Worm (Caenorhabditis elegans) whole organism, L2 larva: ENCODE results near the gene fbxa-99.

ENCODE experiments used
- C34F6.9 ChIP-seq: fragments of 150-350 bp; optimal IDR thresholded peaks from 2 replicates; lab custom pipeline; 2014; ENCODE audit warnings: missing biosample characterization, missing genetic modification characterization
- R02D3.7 ChIP-seq: fragments of 150-350 bp; optimal IDR thresholded peaks from 2 replicates; lab custom pipeline; 2014; ENCODE audit warnings: missing biosample characterization, missing genetic modification characterization
- Y55F3AM.14 ChIP-seq: fragments of 200-800 bp; sonication (Bioruptor generic); optimal IDR thresholded peaks from 2 replicates; lab custom pipeline; 2018; ENCODE audit warnings: mild to moderate bottlenecking, missing genetic modification characterization, missing compliant biosample characterization
- alr-1 ChIP-seq: fragments of 150-350 bp; optimal IDR thresholded peaks from 2 replicates; lab custom pipeline; 2014; ENCODE audit warnings: missing biosample characterization, missing genetic modification characterization
- aly-2 ChIP-seq: fragments of 150-350 bp; optimal IDR thresholded peaks from 2 replicates; lab custom pipeline; 2014; ENCODE audit warnings: missing biosample characterization, missing genetic modification characterization
- ama-1 ChIP-seq: fragments of 150-350 bp; optimal IDR thresholded peaks from 2 replicates; lab custom pipeline; 2018; ENCODE audit warnings: inconsistent platforms
- blmp-1 ChIP-seq: sonication (generic microtip); optimal IDR thresholded peaks from 2 replicates; lab custom pipeline; 2017; ENCODE audit warnings: missing genetic modification characterization, mild to moderate bottlenecking, missing compliant biosample characterization, antibody characterized with exemption, moderate library complexity; ENCODE audit not compliant: insufficient read depth
- ceh-16 ChIP-seq: fragments of 150-350 bp; optimal IDR thresholded peaks from 2 replicates; lab custom pipeline; 2014; ENCODE audit warnings: missing biosample characterization, missing genetic modification characterization
- crh-2 ChIP-seq: sonication (generic microtip); optimal IDR thresholded peaks from 2 replicates; lab custom pipeline; 2017; ENCODE audit warnings: missing biosample characterization, missing genetic modification characterization
- egl-27 ChIP-seq: sonication (generic microtip); optimal IDR thresholded peaks from 3 replicates; lab custom pipeline; 2017; ENCODE audit warnings: missing biosample characterization, missing genetic modification reagents, missing genetic modification characterization
- elt-1 ChIP-seq: fragments of 150-350 bp; optimal IDR thresholded peaks from 2 replicates; lab custom pipeline; 2014; ENCODE audit warnings: missing biosample characterization, missing genetic modification characterization
- elt-3 ChIP-seq: sonication (generic microtip); optimal IDR thresholded peaks from 2 replicates; lab custom pipeline; 2017; ENCODE audit warnings: missing biosample characterization, missing genetic modification characterization
- fos-1 ChIP-seq: fragments of 150-350 bp; optimal IDR thresholded peaks from 2 replicates; lab custom pipeline; 2014; ENCODE audit warnings: missing biosample characterization, missing genetic modification characterization
- gmeb-1 ChIP-seq: fragments of 150-350 bp; optimal IDR thresholded peaks from 2 replicates; lab custom pipeline; 2014; ENCODE audit warnings: missing biosample characterization, missing genetic modification characterization
- lin-11 ChIP-seq: fragments of 150-350 bp; sonication (generic microtip); optimal IDR thresholded peaks from 2 replicates; lab custom pipeline; 2014; ENCODE audit warnings: missing biosample characterization, missing genetic modification characterization, inconsistent platforms, mixed read lengths
- lin-13 ChIP-seq: fragments of 150-350 bp; optimal IDR thresholded peaks from 2 replicates; lab custom pipeline; 2014; ENCODE audit warnings: missing biosample characterization, missing genetic modification reagents, missing genetic modification characterization
- lin-39 ChIP-seq: fragments of 150-350 bp; optimal IDR thresholded peaks from 2 replicates; lab custom pipeline; 2014; ENCODE audit warnings: missing biosample characterization, missing genetic modification reagents, missing genetic modification characterization
- lsy-2 ChIP-seq, 2 experiments: fragments of 150-350 bp in 1 of 2; sonication (generic microtip) in 1 of 2; optimal IDR thresholded peaks; 2 replicates each; lab custom pipeline; 2014 to 2017; ENCODE audit warnings: missing biosample characterization in 2 of 2, missing genetic modification characterization in 2 of 2
- mab-5 ChIP-seq: fragments of 150-350 bp; optimal IDR thresholded peaks from 2 replicates; lab custom pipeline; 2014; ENCODE audit warnings: missing biosample characterization, missing genetic modification characterization
- mbf-1 ChIP-seq: sonication (generic microtip); optimal IDR thresholded peaks from 2 replicates; lab custom pipeline; 2017; ENCODE audit warnings: missing biosample characterization, missing genetic modification characterization
- mdl-1 ChIP-seq, 2 experiments: fragments of 150-350 bp in 1 of 2; sonication (generic microtip) in 1 of 2; optimal IDR thresholded peaks; 2 replicates each; lab custom pipeline; 2017; ENCODE audit warnings: missing biosample characterization in 2 of 2, missing genetic modification characterization in 2 of 2
- nhr-10 ChIP-seq: sonication (generic microtip); optimal IDR thresholded peaks from 2 replicates; lab custom pipeline; 2017; ENCODE audit warnings: missing biosample characterization, missing genetic modification characterization
- nhr-12 ChIP-seq: fragments of 150-350 bp; optimal IDR thresholded peaks from 2 replicates; lab custom pipeline; 2014; ENCODE audit warnings: missing biosample characterization, missing genetic modification characterization
- nhr-129 ChIP-seq: fragments of 150-350 bp; optimal IDR thresholded peaks from 2 replicates; lab custom pipeline; 2014; ENCODE audit warnings: missing biosample characterization, missing genetic modification characterization
- nhr-21 ChIP-seq: fragments of 150-350 bp; optimal IDR thresholded peaks from 2 replicates; lab custom pipeline; 2014; ENCODE audit warnings: missing biosample characterization, missing genetic modification characterization
- nhr-237 ChIP-seq: fragments of 150-350 bp; optimal IDR thresholded peaks from 2 replicates; lab custom pipeline; 2014; ENCODE audit warnings: missing biosample characterization, missing genetic modification characterization
- nhr-6 ChIP-seq: fragments of 150-350 bp; optimal IDR thresholded peaks from 2 replicates; lab custom pipeline; 2014; ENCODE audit warnings: missing biosample characterization, missing genetic modification characterization
- nhr-77 ChIP-seq: fragments of 150-350 bp; optimal IDR thresholded peaks from 2 replicates; lab custom pipeline; 2014; ENCODE audit warnings: missing biosample characterization, missing genetic modification characterization
- peb-1 ChIP-seq: fragments of 150-350 bp; optimal IDR thresholded peaks from 2 replicates; lab custom pipeline; 2014; ENCODE audit warnings: missing biosample characterization, missing genetic modification characterization
- sma-3 ChIP-seq: sonication (generic microtip); optimal IDR thresholded peaks from 2 replicates; lab custom pipeline; 2016; ENCODE audit warnings: missing genetic modification reagents, missing genetic modification characterization, missing compliant biosample characterization
- sma-9 ChIP-seq, 2 experiments: fragments of 150-350 bp in 1 of 2; sonication (generic microtip) in 1 of 2; optimal IDR thresholded peaks; 2 replicates each; lab custom pipeline; 2014 to 2016; ENCODE audit warnings: missing genetic modification characterization in 2 of 2, mild to moderate bottlenecking in 1 of 2, missing biosample characterization in 1 of 2, missing compliant biosample characterization in 1 of 2, missing genetic modification reagents in 1 of 2, moderate library complexity in 1 of 2
- snpc-4 ChIP-seq: fragments of 150-350 bp; optimal IDR thresholded peaks from 2 replicates; lab custom pipeline; 2014; ENCODE audit warnings: missing biosample characterization, missing genetic modification characterization
- unc-39 ChIP-seq: fragments of 150-350 bp; optimal IDR thresholded peaks from 2 replicates; lab custom pipeline; 2014; ENCODE audit warnings: missing biosample characterization, missing genetic modification characterization
- unc-55 ChIP-seq: fragments of 150-350 bp; sonication (generic microtip); optimal IDR thresholded peaks from 3 replicates; lab custom pipeline; 2014; ENCODE audit warnings: missing biosample characterization, missing genetic modification reagents, missing genetic modification characterization
- unc-62 ChIP-seq: fragments of 150-350 bp; optimal IDR thresholded peaks from 2 replicates; lab custom pipeline; 2014; ENCODE audit warnings: missing biosample characterization, missing genetic modification reagents, missing genetic modification characterization
- zag-1 ChIP-seq: fragments of 150-350 bp; optimal IDR thresholded peaks from 2 replicates; lab custom pipeline; 2014; ENCODE audit warnings: missing biosample characterization, missing genetic modification characterization
- ztf-1 ChIP-seq: fragments of 200-800 bp; sonication (Bioruptor generic); conservative IDR thresholded peaks from 2 replicates; pipeline ENCODE4 v1.3.6; 2022; ENCODE audit warnings: missing genetic modification characterization, missing compliant biosample characterization
- ztf-11 ChIP-seq: sonication (generic microtip); optimal IDR thresholded peaks from 2 replicates; lab custom pipeline; 2017; ENCODE audit warnings: missing biosample characterization, missing genetic modification characterization
- ztf-4 ChIP-seq: fragments of 150-350 bp; optimal IDR thresholded peaks from 2 replicates; lab custom pipeline; 2014; ENCODE audit warnings: missing biosample characterization, missing genetic modification characterization

Gene fbxa-99

ce11 chrV:15955497-15955896 lies 27.2 kb downstream of the fbxa-99 start, which contains the start of gene srh-186:
srh-186 (plus strand) TSS chrV:15955797.
- TF ChIP-seq unc-62 (GFP tag; lab: Kevin White, UChicago) (no peak), lin-39 (no peak), Y55F3AM.14 (GFP tag; lab: Kevin White, UChicago) (no peak), sma-9 (GFP tag; optimal IDR thresholded peaks at IDR 0.05; lab: Kevin White, UChicago) (no peak), sma-9 (tag; optimal IDR thresholded peaks at IDR 0.05; lab: Kevin White, UChicago) (no peak), unc-39 (tag; lab: Kevin White, UChicago) (no peak), mab-5 (no peak), unc-55 (GFP tag; lab: Kevin White, UChicago) (no peak), C34F6.9 (tag; lab: Kevin White, UChicago) (no peak), lsy-2 (tag; optimal IDR thresholded peaks at IDR 0.05; lab: Kevin White, UChicago) (no peak), R02D3.7 (tag; lab: Kevin White, UChicago) (no peak)

- TF ChIP-seq R02D3.7 (tag; lab: Kevin White, UChicago) (no peak), zag-1 (tag; lab: Kevin White, UChicago) (no peak), lin-13 (no peak), blmp-1 (tag; lab: Kevin White, UChicago) (no peak), elt-3 (tag; lab: Kevin White, UChicago) (no peak), nhr-21 (no peak), gmeb-1 (tag; lab: Kevin White, UChicago) (no peak)
- TF ChIP-seq, all 48 proteins: peak for 0
These were observed 27.7 kb downstream of the fbxa-99 start, which contains the start of gene srw-57 for ce11 chrV:15954932-15955331. srw-57 (minus strand) TSS chrV:15955032.

ce11 chrV:15952762-15953161 lies 29.9 kb downstream of the fbxa-99 start, which contains the start of gene srw-56:
srw-56 (minus strand) TSS chrV:15952862.
- TF ChIP-seq mdl-1 (tag; optimal IDR thresholded peaks at IDR 0.05; lab: Kevin White, UChicago) (no peak), zag-1 (tag; lab: Kevin White, UChicago) (no peak), peb-1 (tag; lab: Kevin White, UChicago) (no peak), nhr-12 (tag; lab: Kevin White, UChicago) (no peak), sma-3 (GFP tag; lab: Kevin White, UChicago) (no peak), ama-1 (lab: Kevin White, UChicago) (no peak), ztf-11 (tag; lab: Kevin White, UChicago) (no peak), alr-1 (tag; lab: Kevin White, UChicago) (no peak), lsy-2 (tag; optimal IDR thresholded peaks at IDR 0.05; lab: Kevin White, UChicago) (no peak), nhr-6 (tag; lab: Kevin White, UChicago) (no peak), mbf-1 (tag; lab: Kevin White, UChicago) (no peak), nhr-21 (no peak), crh-2 (tag; lab: Kevin White, UChicago) (no peak), egl-27 (tag; lab: Kevin White, UChicago) (no peak)

ce11 chrV:15950903-15951302 lies 31.8 kb downstream of the fbxa-99 start, which contains the start of gene srw-59:
srw-59 (minus strand) TSS chrV:15951003.
- no peak for TF ChIP-seq ztf-1 (GFP tag; lab: Robert Waterston, UW)
- TF ChIP-seq nhr-237 (tag; lab: Kevin White, UChicago) = no peak
- no peak for TF ChIP-seq sma-3 (GFP tag; lab: Kevin White, UChicago)
- no peak for TF ChIP-seq ceh-16 (tag; lab: Kevin White, UChicago)
- TF ChIP-seq peb-1 (tag; lab: Kevin White, UChicago) = no peak
- TF ChIP-seq snpc-4 = no peak
- TF ChIP-seq nhr-77 (tag; lab: Kevin White, UChicago) = no peak
- TF ChIP-seq lin-11 = no peak
- no peak for TF ChIP-seq mab-5
- TF ChIP-seq R02D3.7 (tag; lab: Kevin White, UChicago) = no peak

ce11 chrV:15943125-15943524 lies 39.5 kb downstream of the fbxa-99 start, which contains the start of gene srw-53:
srw-53 (plus strand) TSS chrV:15943425.
- TF ChIP-seq unc-55 (GFP tag; lab: Kevin White, UChicago) (no peak), fos-1 (no peak), R02D3.7 (tag; lab: Kevin White, UChicago) (no peak), ztf-4 (tag; lab: Kevin White, UChicago) (no peak), nhr-237 (tag; lab: Kevin White, UChicago) (no peak), ztf-11 (tag; lab: Kevin White, UChicago) (no peak), elt-1 (tag; lab: Kevin White, UChicago) (no peak), alr-1 (tag; lab: Kevin White, UChicago) (no peak), mdl-1 (tag; optimal IDR thresholded peaks at IDR 0.05; lab: Kevin White, UChicago) (no peak), aly-2 (tag; lab: Kevin White, UChicago) (no peak), ama-1 (lab: Kevin White, UChicago) (no peak), nhr-10 (no peak), nhr-129 (tag; lab: Kevin White, UChicago) (no peak), elt-3 (tag; lab: Kevin White, UChicago) (no peak), sma-9 (GFP tag; optimal IDR thresholded peaks at IDR 0.05; lab: Kevin White, UChicago) (no peak), sma-9 (tag; optimal IDR thresholded peaks at IDR 0.05; lab: Kevin White, UChicago) (no peak), nhr-6 (tag; lab: Kevin White, UChicago) (no peak), nhr-21 (no peak)
